Worm (Caenorhabditis elegans) whole organism, L4 larva: Measurements from ENCODE around the gene D1014.6.

Experiments
- ama-1 ChIP-seq: fragments of 150-350 bp; optimal IDR thresholded peaks from 2 replicates; lab custom pipeline; 2014; ENCODE audit warnings: inconsistent platforms, mixed read lengths
- fkh-10 ChIP-seq: fragments of 150-350 bp; optimal IDR thresholded peaks from 2 replicates; lab custom pipeline; 2014; ENCODE audit warnings: missing biosample characterization, missing genetic modification reagents, missing genetic modification characterization
- lin-39 ChIP-seq: fragments of 150-350 bp; optimal IDR thresholded peaks from 2 replicates; lab custom pipeline; 2014; ENCODE audit warnings: missing biosample characterization, missing genetic modification reagents, missing genetic modification characterization
- mxl-3 ChIP-seq: fragments of 200-800 bp; sonication (Bioruptor generic); optimal IDR thresholded peaks from 2 replicates; lab custom pipeline; 2018; ENCODE audit warnings: mild to moderate bottlenecking, missing genetic modification characterization, missing compliant biosample characterization

DNA sequence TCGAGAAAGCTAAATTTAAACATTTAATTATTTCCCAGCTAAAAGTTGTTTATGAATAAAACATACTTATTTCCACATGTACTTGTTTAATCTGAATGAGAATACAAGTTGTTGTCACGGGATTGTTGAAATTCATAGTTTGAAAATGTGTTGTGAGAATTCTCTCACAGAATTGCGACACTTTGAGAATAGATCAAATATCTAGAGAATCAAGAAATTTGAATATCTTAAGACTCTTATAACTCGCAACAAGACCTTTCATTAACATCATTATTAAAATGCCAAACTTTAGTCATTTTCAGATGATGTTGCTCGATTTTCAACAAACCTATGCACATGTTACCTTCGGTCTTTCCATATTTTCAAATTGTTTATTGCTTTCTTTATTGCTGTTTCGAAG is 18.0 kb upstream of the D1014.6 start, which contains the start of gene str-90:
- TF ChIP-seq ama-1 (lab: Kevin White, UChicago), result no peak
- no peak for TF ChIP-seq lin-39
- TF ChIP-seq mxl-3, result no peak
- no peak for TF ChIP-seq fkh-10
